Worm (Caenorhabditis elegans) whole organism, L4 larva: ENCODE data around the gene F32D8.14.

Source experiments
- ZK337.2 ChIP-seq: fragments of 200-800 bp; sonication (Bioruptor generic); IDR thresholded peaks from 2 replicates; pipeline ENCODE4 v1.3.6; 2022; ENCODE audit warnings: missing genetic modification reagents, missing genetic modification characterization, missing compliant biosample characterization
- aha-1 ChIP-seq: fragments of 150-350 bp; peaks from one replicate; lab custom pipeline; 2014; ENCODE audit warnings: missing biosample characterization, missing genetic modification characterization
- ama-1 ChIP-seq: fragments of 150-350 bp; optimal IDR thresholded peaks from 2 replicates; lab custom pipeline; 2014; ENCODE audit warnings: inconsistent platforms, mixed read lengths
- arid-1 ChIP-seq: fragments of 200-800 bp; sonication (Bioruptor generic); conservative IDR thresholded peaks from 2 replicates; pipeline ENCODE4 v1.3.6; 2022; ENCODE audit warnings: missing genetic modification reagents, missing genetic modification characterization, missing compliant biosample characterization
- attf-4 ChIP-seq: sonication (generic microtip); optimal IDR thresholded peaks from 3 replicates; lab custom pipeline; 2017; ENCODE audit warnings: missing biosample characterization, missing genetic modification characterization
- ceh-20 ChIP-seq: fragments of 200-800 bp; sonication (Bioruptor generic); IDR thresholded peaks from 2 replicates; pipeline ENCODE4 v1.3.6; 2022; ENCODE audit warnings: missing genetic modification reagents, missing genetic modification characterization, missing compliant biosample characterization
- cey-2 ChIP-seq: sonication (generic microtip); optimal IDR thresholded peaks from 3 replicates; lab custom pipeline; 2017; ENCODE audit warnings: missing genetic modification characterization, mild to moderate bottlenecking, missing compliant biosample characterization, antibody characterized with exemption, borderline replicate concordance; ENCODE audit not compliant: insufficient read depth
- daf-19 ChIP-seq: fragments of 200-800 bp; sonication (Bioruptor generic); conservative IDR thresholded peaks from 2 replicates; pipeline ENCODE4 v1.3.6; 2022; ENCODE audit warnings: missing genetic modification characterization, missing compliant biosample characterization
- dmd-6 ChIP-seq: fragments of 200-800 bp; sonication (Bioruptor generic); IDR thresholded peaks from 2 replicates; pipeline ENCODE4 v1.3.6; 2022; ENCODE audit warnings: missing genetic modification reagents, missing genetic modification characterization, missing compliant biosample characterization
- dmd-9 ChIP-seq: fragments of 200-800 bp; sonication (Bioruptor generic); IDR thresholded peaks from 2 replicates; pipeline ENCODE4 v1.3.6; 2022; ENCODE audit warnings: missing genetic modification reagents, missing genetic modification characterization, missing compliant biosample characterization
- dpl-1 ChIP-seq: fragments of 150-350 bp; optimal IDR thresholded peaks from 2 replicates; lab custom pipeline; 2014; ENCODE audit warnings: missing biosample characterization, missing genetic modification reagents, missing genetic modification characterization
- duxl-1 ChIP-seq: sonication (generic microtip); optimal IDR thresholded peaks from 2 replicates; lab custom pipeline; 2016; ENCODE audit warnings: mild to moderate bottlenecking, missing genetic modification characterization, moderate library complexity, missing compliant biosample characterization; ENCODE audit not compliant: poor library complexity
- dve-1 ChIP-seq: sonication (generic microtip); optimal IDR thresholded peaks from 2 replicates; lab custom pipeline; 2017; ENCODE audit warnings: antibody characterized with exemption, mild to moderate bottlenecking, missing genetic modification characterization, missing compliant biosample characterization; ENCODE audit not compliant: insufficient read depth
- egl-43 ChIP-seq: fragments of 200-800 bp; sonication (Bioruptor generic); IDR thresholded peaks from 2 replicates; pipeline ENCODE4 v1.3.6; 2022; ENCODE audit warnings: missing genetic modification reagents, missing genetic modification characterization, missing compliant biosample characterization
- gei-8 ChIP-seq: fragments of 200-800 bp; sonication (Bioruptor generic); optimal IDR thresholded peaks from 2 replicates; lab custom pipeline; 2018; ENCODE audit warnings: mild to moderate bottlenecking, missing genetic modification characterization, missing compliant biosample characterization
- hlh-30 ChIP-seq: sonication (generic microtip); optimal IDR thresholded peaks from 2 replicates; lab custom pipeline; 2017; ENCODE audit warnings: antibody characterized with exemption, mild to moderate bottlenecking, missing genetic modification characterization, missing compliant biosample characterization; ENCODE audit not compliant: insufficient read depth
- hmg-1.1 ChIP-seq: fragments of 200-800 bp; sonication (Bioruptor generic); IDR thresholded peaks from 2 replicates; pipeline ENCODE4 v1.3.6; 2022; ENCODE audit warnings: missing genetic modification reagents, missing genetic modification characterization, missing compliant biosample characterization
- lin-13 ChIP-seq: fragments of 150-350 bp; optimal IDR thresholded peaks from 2 replicates; lab custom pipeline; 2014; ENCODE audit warnings: missing biosample characterization, missing genetic modification reagents, missing genetic modification characterization
- lin-39 ChIP-seq: fragments of 150-350 bp; optimal IDR thresholded peaks from 2 replicates; lab custom pipeline; 2014; ENCODE audit warnings: missing biosample characterization, missing genetic modification reagents, missing genetic modification characterization
- lsy-2 ChIP-seq, 2 experiments: fragments of 150-350 bp in 1 of 2; sonication (generic microtip) in 1 of 2; optimal IDR thresholded peaks; 2 replicates each; lab custom pipeline; 2014 to 2017; ENCODE audit warnings: missing biosample characterization in 2 of 2, missing genetic modification characterization in 2 of 2
- mdl-1 ChIP-seq, 2 experiments: fragments of 150-350 bp in 1 of 2; sonication (generic microtip) in 1 of 2; optimal IDR thresholded peaks; 2 replicates each; lab custom pipeline; 2014 to 2017; ENCODE audit warnings: missing biosample characterization in 2 of 2, missing genetic modification characterization in 2 of 2
- mep-1 ChIP-seq: fragments of 150-350 bp; sonication (generic microtip); optimal IDR thresholded peaks from 3 replicates; lab custom pipeline; 2014; ENCODE audit warnings: missing biosample characterization, missing genetic modification characterization
- mes-2 ChIP-seq: sonication (generic microtip); optimal IDR thresholded peaks from 2 replicates; lab custom pipeline; 2016; ENCODE audit warnings: missing genotype, mild to moderate bottlenecking, missing genetic modification characterization, missing compliant biosample characterization; ENCODE audit not compliant: poor library complexity, severe bottlenecking
- mxl-2 ChIP-seq: fragments of 200-800 bp; sonication (Bioruptor generic); conservative IDR thresholded peaks from 2 replicates; pipeline ENCODE4 v1.3.6; 2022; ENCODE audit warnings: missing genetic modification reagents, missing genetic modification characterization, missing compliant biosample characterization
- mxl-3 ChIP-seq: fragments of 200-800 bp; sonication (Bioruptor generic); optimal IDR thresholded peaks from 2 replicates; lab custom pipeline; 2018; ENCODE audit warnings: mild to moderate bottlenecking, missing genetic modification characterization, missing compliant biosample characterization
- nhr-10 ChIP-seq: fragments of 150-350 bp; optimal IDR thresholded peaks from 2 replicates; lab custom pipeline; 2014; ENCODE audit warnings: missing biosample characterization, missing genetic modification characterization
- nhr-11 ChIP-seq: fragments of 150-350 bp; optimal IDR thresholded peaks from 2 replicates; lab custom pipeline; 2014; ENCODE audit warnings: missing biosample characterization, missing genetic modification characterization
- nhr-237 ChIP-seq: sonication (generic microtip); optimal IDR thresholded peaks from 2 replicates; lab custom pipeline; 2017; ENCODE audit warnings: missing biosample characterization, missing genetic modification characterization
- nhr-28 ChIP-seq: fragments of 150-350 bp; optimal IDR thresholded peaks from 2 replicates; lab custom pipeline; 2014; ENCODE audit warnings: missing biosample characterization, missing genetic modification characterization
- nhr-48 ChIP-seq: sonication (generic microtip); optimal IDR thresholded peaks from 2 replicates; lab custom pipeline; 2016; ENCODE audit warnings: mild to moderate bottlenecking, missing genetic modification characterization, missing compliant biosample characterization
- nhr-76 ChIP-seq: fragments of 150-350 bp; optimal IDR thresholded peaks from 2 replicates; lab custom pipeline; 2014; ENCODE audit warnings: missing biosample characterization, missing genetic modification characterization
- nhr-77 ChIP-seq: fragments of 150-350 bp; optimal IDR thresholded peaks from 2 replicates; lab custom pipeline; 2014; ENCODE audit warnings: missing biosample characterization, missing genetic modification characterization
- pha-4 ChIP-seq, 2 experiments: fragments of 150-350 bp in 1 of 2; fragments of 200-800 bp in 1 of 2; sonication (Bioruptor generic) in 1 of 2; IDR thresholded peaks in 1 of 2; optimal IDR thresholded peaks in 1 of 2; 2 replicates each; pipeline versions ENCODE4 v1.3.6 to Lab custom; 2014 to 2022; ENCODE audit warnings: missing genetic modification characterization in 2 of 2, missing genetic modification reagents in 2 of 2, missing biosample characterization in 1 of 2, missing compliant biosample characterization in 1 of 2
- php-3 ChIP-seq: fragments of 200-800 bp; sonication (Bioruptor generic); IDR thresholded peaks from 2 replicates; pipeline ENCODE4 v1.3.6; 2022; ENCODE audit warnings: missing genetic modification reagents, missing genetic modification characterization, missing compliant biosample characterization
- set-16 ChIP-seq: fragments of 200-800 bp; sonication (Bioruptor generic); IDR thresholded peaks from 2 replicates; pipeline ENCODE4 v1.3.6; 2022; ENCODE audit warnings: missing genetic modification reagents, missing genetic modification characterization, missing compliant biosample characterization
- snpc-4 ChIP-seq: fragments of 150-350 bp; optimal IDR thresholded peaks from 2 replicates; lab custom pipeline; 2014; ENCODE audit warnings: missing biosample characterization, missing genetic modification characterization
- spr-1 ChIP-seq: sonication (generic microtip); optimal IDR thresholded peaks from 2 replicates; lab custom pipeline; 2016; ENCODE audit warnings: mild to moderate bottlenecking, missing genetic modification characterization, missing compliant biosample characterization
- tra-1 ChIP-seq: fragments of 200-800 bp; sonication (Bioruptor generic); IDR thresholded peaks from 2 replicates; pipeline ENCODE4 v1.3.6; 2022; ENCODE audit warnings: missing genetic modification reagents, missing genetic modification characterization, missing compliant biosample characterization
- unc-62 ChIP-seq, 3 experiments: fragments of 150-350 bp in 1 of 3; sonication (generic microtip); optimal IDR thresholded peaks in 2 of 3; peaks in 1 of 3; 1 replicate in 1 of 3; 2 replicates in 2 of 3; lab custom pipeline; 2014 to 2017; ENCODE audit warnings: missing biosample characterization in 3 of 3, missing genetic modification characterization in 3 of 3, missing genetic modification reagents in 3 of 3, missing genotype in 1 of 3
- zfp-2 ChIP-seq: sonication (generic microtip); optimal IDR thresholded peaks from 2 replicates; lab custom pipeline; 2016; ENCODE audit warnings: mild to moderate bottlenecking, missing genetic modification characterization, missing compliant biosample characterization
- zip-11 ChIP-seq: fragments of 200-800 bp; sonication (Bioruptor generic); IDR thresholded peaks from 2 replicates; pipeline ENCODE4 v1.3.6; 2022; ENCODE audit warnings: missing genetic modification characterization, missing compliant biosample characterization
- zip-2 ChIP-seq: fragments of 150-350 bp; optimal IDR thresholded peaks from 2 replicates; lab custom pipeline; 2014; ENCODE audit warnings: missing biosample characterization, missing genetic modification characterization
- ztf-11 ChIP-seq: fragments of 150-350 bp; optimal IDR thresholded peaks from 2 replicates; lab custom pipeline; 2014; ENCODE audit warnings: missing biosample characterization, missing genetic modification characterization

Gene F32D8.14

DNA sequence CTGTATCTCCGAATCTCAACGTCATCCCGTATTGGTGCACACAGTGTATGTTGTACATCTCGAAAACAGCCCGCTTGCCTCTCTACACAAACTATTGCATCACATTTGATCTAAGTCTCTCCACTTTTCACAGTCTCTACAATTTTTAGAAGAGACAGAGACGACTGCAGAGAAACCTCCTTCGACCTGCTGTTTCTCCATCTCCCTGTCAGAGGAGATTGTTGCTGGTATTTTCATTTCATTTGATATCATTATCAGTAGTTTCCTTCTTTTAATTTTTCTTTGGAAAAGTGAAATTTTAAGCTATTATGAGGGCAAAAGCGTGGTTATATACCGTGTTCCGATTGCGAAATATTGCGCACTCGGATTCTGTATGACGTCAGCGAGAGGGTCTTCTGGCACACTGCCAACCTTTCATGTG lies 46.0 kb upstream of the F32D8.14 start (continued):
- TF ChIP-seq ztf-11 (tag; lab: Kevin White, UChicago) (no peak), lsy-2 (tag; optimal IDR thresholded peaks at IDR 0.05; lab: Kevin White, UChicago) (peak in 1 of 2 experiments; percentile 73), tra-1 (peak; percentile 33; the same call in 1 of the 2 replicates), ceh-20 (GFP tag; lab: Robert Waterston, UW) (no peak), nhr-10 (tag; lab: Kevin White, UChicago) (peak; percentile 71), zip-11 (GFP tag; lab: Robert Waterston, UW) (no peak), daf-19 (0 out of 2 replicates have a peak, but pooled peaks have one; percentile 23), dmd-6 (peak; percentile 85; the same call in 1 of the 2 replicates), nhr-28 (tag; lab: Kevin White, UChicago) (peak; percentile 95), lin-39 (no peak), ama-1 (lab: Kevin White, UChicago) (peak; percentile 58), mes-2 (tag; lab: Kevin White, UChicago) (peak; percentile 61), mep-1 (tag; lab: Kevin White, UChicago) (peak; percentile 65), snpc-4 (tag; lab: Kevin White, UChicago) (no peak), dpl-1 (GFP tag; lab: Kevin White, UChicago) (peak; percentile 36), php-3 (GFP tag; lab: Robert Waterston, UW) (no peak), arid-1 (0 out of 2 replicates have a peak, but pooled peaks have one; percentile 10), mxl-3 (GFP tag; lab: Kevin White, UChicago) (peak; percentile 75), mdl-1 (tag; optimal IDR thresholded peaks at IDR 0.05; lab: Kevin White, UChicago) (peak; percentile 70 to 72), nhr-77 (peak; percentile 66), attf-4 (no peak), nhr-237 (tag; lab: Kevin White, UChicago) (no peak), nhr-11 (peak; percentile 31), nhr-48 (tag; lab: Kevin White, UChicago) (peak; percentile 89), spr-1 (tag; lab: Kevin White, UChicago) (peak; percentile 71), zfp-2 (tag; lab: Kevin White, UChicago) (no peak), lin-13 (GFP tag; lab: Kevin White, UChicago) (peak; percentile 67), set-16 (GFP tag; lab: Robert Waterston, UW) (no peak), zip-2 (tag; lab: Kevin White, UChicago) (peak; percentile 96), hmg-1.1 (GFP tag; lab: Robert Waterston, UW) (peak; percentile 55; the same call in 1 of the 2 replicates), hlh-30 (tag; lab: Kevin White, UChicago) (peak; percentile 58), egl-43 (GFP tag; lab: Robert Waterston, UW) (no peak), ZK337.2 (GFP tag; lab: Robert Waterston, UW) (no peak), pha-4 (GFP tag; IDR thresholded peaks at IDR 0.05; lab: Robert Waterston, UW) (peak; percentile 82), pha-4 (tag; optimal IDR thresholded peaks at IDR 0.05; lab: Kevin White, UChicago) (no peak), nhr-76 (tag; lab: Kevin White, UChicago) (no peak), dmd-9 (no peak), cey-2 (tag; lab: Kevin White, UChicago) (peak; percentile 51)

DNA sequence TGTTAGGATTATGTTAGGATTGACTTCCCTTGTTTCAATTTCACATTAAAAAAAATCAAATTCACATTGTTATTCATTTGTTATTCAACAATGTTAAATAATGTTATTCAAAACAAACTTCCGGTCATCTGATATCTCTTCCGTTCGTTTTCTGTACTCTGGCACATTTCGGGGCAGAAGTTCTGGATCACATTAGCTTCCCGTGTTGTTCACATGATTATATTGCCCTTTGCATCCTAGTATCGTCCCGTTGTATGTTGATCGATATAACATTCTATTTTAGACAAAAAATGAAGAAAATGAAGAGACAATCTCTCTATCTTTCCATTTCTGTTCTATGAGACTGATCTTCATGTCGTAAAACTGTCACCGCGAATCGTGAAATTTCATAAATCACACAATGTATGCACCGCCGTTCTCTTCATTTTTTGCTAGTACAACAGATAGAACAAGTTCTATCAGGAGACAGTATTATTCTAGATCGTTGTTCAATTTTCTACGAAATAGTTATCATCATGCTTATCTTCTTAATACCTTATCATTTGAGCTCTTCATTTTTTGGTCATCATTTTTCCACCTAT lies 45.5 kb upstream of the F32D8.14 start:
- TF ChIP-seq php-3 (GFP tag; lab: Robert Waterston, UW) (peak; percentile 84), ceh-20 (GFP tag; lab: Robert Waterston, UW) (peak; percentile 32; the same call in 1 of the 2 replicates), dve-1 (tag; lab: Kevin White, UChicago) (peak; percentile 46), unc-62 (GFP tag; optimal IDR thresholded peaks at IDR 0.05 in 1 of 2; lab: Kevin White, UChicago) (peak in 1 of 2 experiments; percentile 44), unc-62 (tag; optimal IDR thresholded peaks at IDR 0.05; lab: Kevin White, UChicago) (no peak), set-16 (GFP tag; lab: Robert Waterston, UW) (no peak), aha-1 (tag; lab: Kevin White, UChicago) (peak; percentile 72), gei-8 (no peak), duxl-1 (no peak), hlh-30 (tag; lab: Kevin White, UChicago) (peak; percentile 80), mxl-2 (GFP tag; lab: Robert Waterston, UW) (peak; percentile 96)
